Fruit fly (Drosophila melanogaster): ENCODE data around the gene Snmp1.
A peak's percentile ranks its signal among the peaks of the same experiment; 100 is the strongest.

The Snmp1 gene

DNA sequence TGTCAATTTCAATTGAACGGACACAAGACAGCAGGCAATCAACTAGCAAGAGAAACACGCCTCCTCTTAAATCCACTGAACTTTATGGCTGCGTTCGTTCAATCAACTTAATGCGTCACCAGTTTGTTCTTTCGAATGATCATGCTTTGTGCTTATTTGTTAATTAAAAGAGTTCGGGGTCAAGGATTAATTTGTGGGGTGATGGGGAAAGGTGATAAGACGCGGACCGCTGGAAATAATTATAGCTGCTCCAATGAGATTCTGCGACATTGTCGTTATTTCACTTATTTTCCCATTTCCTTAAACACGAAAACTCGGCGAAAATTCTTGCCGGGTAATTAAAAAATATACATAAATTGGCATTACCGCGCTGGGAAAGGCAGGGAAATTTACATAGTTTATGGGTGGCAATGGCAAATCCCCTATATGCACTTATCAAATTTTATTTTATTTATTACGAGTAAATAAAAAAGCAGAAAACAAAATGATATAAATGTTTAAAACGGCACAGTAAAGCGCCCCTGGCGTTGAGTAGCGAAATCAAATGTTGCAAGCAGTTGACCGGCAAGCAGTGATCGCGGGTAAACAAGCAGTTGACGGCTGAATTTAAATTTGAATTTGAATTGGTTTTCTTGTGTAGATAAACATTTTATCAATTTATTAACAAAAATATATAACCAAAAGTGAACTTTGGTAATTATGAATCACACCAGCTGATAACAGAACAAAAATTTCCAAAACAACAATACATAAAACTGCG, 16.5 kb upstream of the Snmp1 start (continued):
- TF ChIP-seq CG4854 (GFP tag; optimal IDR thresholded peaks at IDR 0.05) = peak; percentile 85
- 0 out of 2 replicates have a peak, but pooled peaks have one; percentile 45 for TF ChIP-seq gt (GFP tag; IDR thresholded peaks at IDR 0.05)
- TF ChIP-seq CG11560 (tag; IDR thresholded peaks at IDR 0.05) = no peak; the same call in 2 of the 3 replicates
- TF ChIP-seq dimm (GFP tag; IDR thresholded peaks at IDR 0.05) = no peak
- TF ChIP-seq Dek (tag; optimal IDR thresholded peaks at IDR 0.05) = peak; percentile 80
- 0 out of 2 replicates have a peak, but pooled peaks have one; percentile 46 for TF ChIP-seq ro (GFP tag; IDR thresholded peaks at IDR 0.05)
- TF ChIP-seq bab2 (GFP tag; optimal IDR thresholded peaks at IDR 0.05) = peak; percentile 69
- peak; percentile 80 for TF ChIP-seq CoRest (tag; optimal IDR thresholded peaks at IDR 0.05)
- peak; percentile 59 for TF ChIP-seq HLHmδ (GFP tag; optimal IDR thresholded peaks at IDR 0.05)
- peak; percentile 50; the same call in 1 of the 2 replicates for TF ChIP-seq gsb (GFP tag; IDR thresholded peaks at IDR 0.05)
- TF ChIP-seq CG34422 (GFP tag; IDR thresholded peaks at IDR 0.05) = peak; percentile 80
- peak; percentile 58 for TF ChIP-seq CHES-1-like (GFP tag; optimal IDR thresholded peaks at IDR 0.05)
- no peak for TF ChIP-seq pros (GFP tag; optimal IDR thresholded peaks at IDR 0.05)
- peak; percentile 67 for TF ChIP-seq ewg (GFP tag; optimal IDR thresholded peaks at IDR 0.05)
- TF ChIP-seq CG14667 (GFP tag; IDR thresholded peaks at IDR 0.05) = peak; percentile 55; the same call in 1 of the 2 replicates
- peak; percentile 87 for TF ChIP-seq caup (GFP tag; optimal IDR thresholded peaks at IDR 0.05; ENCODE audit: severe bottlenecking)
- TF ChIP-seq CG42726 (GFP tag; IDR thresholded peaks at IDR 0.05; ENCODE audit: partially characterized antibody) = peak; percentile 60; the same call in 1 of the 2 replicates
- peak; percentile 27; the same call in 1 of the 2 replicates for TF ChIP-seq esg (GFP tag; conservative IDR thresholded peaks at IDR 0.05)
- TF ChIP-seq Hmr (GFP tag; optimal IDR thresholded peaks at IDR 0.05) = peak; percentile 84
- peak; percentile 73 for TF ChIP-seq H15 (GFP tag; IDR thresholded peaks at IDR 0.05)
- peak; percentile 74 for TF ChIP-seq onecut (GFP tag; IDR thresholded peaks at IDR 0.05)
- TF ChIP-seq dmrt11E (tag; optimal IDR thresholded peaks at IDR 0.05) = peak; percentile 57
- TF ChIP-seq tgo (GFP tag; IDR thresholded peaks at IDR 0.05) = peak; percentile 66
- peak; percentile 63 for TF ChIP-seq HLH3B (GFP tag; IDR thresholded peaks at IDR 0.05)
- peak; percentile 98 for TF ChIP-seq Myb (GFP tag; optimal IDR thresholded peaks at IDR 0.05)
- TF ChIP-seq br (optimal IDR thresholded peaks at IDR 0.05) = no peak
- TF ChIP-seq D19A (tag; optimal IDR thresholded peaks at IDR 0.05) = peak; percentile 27
- TF ChIP-seq CG34224 (GFP tag; IDR thresholded peaks at IDR 0.05; ENCODE audit: partially characterized antibody) = no peak
- peak; percentile 30 for TF ChIP-seq zf30C (GFP tag; optimal IDR thresholded peaks at IDR 0.05)
- no peak for TF ChIP-seq jigr1 (GFP tag; IDR thresholded peaks at IDR 0.05)
- peak; percentile 58; the same call in 1 of the 3 replicates for TF ChIP-seq Mrtf (GFP tag; IDR thresholded peaks at IDR 0.05)
- TF ChIP-seq CG1602 (GFP tag; optimal IDR thresholded peaks at IDR 0.05) = peak; percentile 60
- TF ChIP-seq CG33213 (GFP tag; optimal IDR thresholded peaks at IDR 0.05) = peak; percentile 86
- peak; percentile 43 for TF ChIP-seq pnt (GFP tag; optimal IDR thresholded peaks at IDR 0.05)
- TF ChIP-seq Atf-2 (GFP tag; optimal IDR thresholded peaks at IDR 0.05) = peak; percentile 30
- TF ChIP-seq hbn (GFP tag; IDR thresholded peaks at IDR 0.05; ENCODE audit: partially characterized antibody) = no peak
- TF ChIP-seq CG4328 (GFP tag; optimal IDR thresholded peaks at IDR 0.05) = peak; percentile 54
- peak; percentile 75 for TF ChIP-seq CG17328 (GFP tag; IDR thresholded peaks at IDR 0.05)
- no peak for TF ChIP-seq pan (optimal IDR thresholded peaks at IDR 0.05)
- TF ChIP-seq pan (GFP tag; optimal IDR thresholded peaks at IDR 0.05 in 1 of 2, IDR thresholded peaks at IDR 0.05 in 1 of 2) = peak in 1 of 2 experiments; percentile 81
- TF ChIP-seq CG7271 (tag; optimal IDR thresholded peaks at IDR 0.05) = no peak
- TF ChIP-seq Antp (GFP tag; optimal IDR thresholded peaks at IDR 0.05) = peak; percentile 72
- TF ChIP-seq CG17361 (GFP tag; IDR thresholded peaks at IDR 0.05) = peak; percentile 60; the same call in 2 of the 3 replicates
- TF ChIP-seq Hr39 (optimal IDR thresholded peaks at IDR 0.05) = no peak
- no peak for TF ChIP-seq rib (GFP tag; IDR thresholded peaks at IDR 0.05)
- TF ChIP-seq eyg (GFP tag; optimal IDR thresholded peaks at IDR 0.05) = peak; percentile 49
- TF ChIP-seq NfI (GFP tag; optimal IDR thresholded peaks at IDR 0.05) = peak; percentile 88
- no peak for TF ChIP-seq CG8478 (optimal IDR thresholded peaks at IDR 0.05)
- TF ChIP-seq tin (GFP tag; optimal IDR thresholded peaks at IDR 0.05) = peak; percentile 78
- peak; percentile 80 for TF ChIP-seq Meics (GFP tag; optimal IDR thresholded peaks at IDR 0.05)
